Fruit fly (Drosophila melanogaster): Measurements from ENCODE around the gene MEP-1.

The MEP-1 gene

dm6 chr3L:2629964-2630363 is 1.6 kb upstream of the MEP-1 start, which contains the start of gene Pxn:
Gene Pxn (minus strand): TSS chr3L:2630064.
- no peak for TF ChIP-seq CG16779 (tag; optimal IDR thresholded peaks at IDR 0.05)
- peak; percentile 5 for TF ChIP-seq Eip78C (GFP tag)

dm6 chr3L:2632048-2632762 is 690 bp downstream of the MEP-1 start:
- TF ChIP-seq CG8319 (GFP tag; optimal IDR thresholded peaks at IDR 0.05) (no peak), Sox14 (GFP tag; optimal IDR thresholded peaks at IDR 0.05) (peak; percentile 84), CG3919 (GFP tag; optimal IDR thresholded peaks at IDR 0.05) (no peak), Hr39 (GFP tag; optimal IDR thresholded peaks at IDR 0.05) (no peak), CG10631 (GFP tag; optimal IDR thresholded peaks at IDR 0.05) (no peak), Eip75B (GFP tag; optimal IDR thresholded peaks at IDR 0.05) (no peak), Eip93F (GFP tag; optimal IDR thresholded peaks at IDR 0.05) (no peak), CG6808 (GFP tag; optimal IDR thresholded peaks at IDR 0.05) (no peak), salr (GFP tag; optimal IDR thresholded peaks at IDR 0.05) (no peak), CG9139 (GFP tag; optimal IDR thresholded peaks at IDR 0.05) (peak; percentile 3), Eip78C (GFP tag) (peak; percentile 36), CG11294 (GFP tag; IDR thresholded peaks at IDR 0.05) (no peak), CG4318 (GFP tag; optimal IDR thresholded peaks at IDR 0.05) (no peak)

dm6 chr3L:2632763-2633100 is 1.2 kb downstream of the MEP-1 start:
- TF ChIP-seq Sox14 (GFP tag; optimal IDR thresholded peaks at IDR 0.05) (no peak), Hr39 (GFP tag; optimal IDR thresholded peaks at IDR 0.05) (no peak), CG3919 (GFP tag; optimal IDR thresholded peaks at IDR 0.05) (peak; percentile 15), Ets96B (tag; optimal IDR thresholded peaks at IDR 0.05) (no peak), CG6163 (GFP tag; IDR thresholded peaks at IDR 0.05) (peak; percentile 72), CG4318 (GFP tag; optimal IDR thresholded peaks at IDR 0.05) (no peak), CG32006 (GFP tag; optimal IDR thresholded peaks at IDR 0.05) (no peak), Blimp-1 (GFP tag; optimal IDR thresholded peaks at IDR 0.05) (no peak), fkh (GFP tag; optimal IDR thresholded peaks at IDR 0.05) (no peak), eg (GFP tag; IDR thresholded peaks at IDR 0.05) (0 out of 3 replicates have a peak, but pooled peaks have one; percentile 26), CG6808 (GFP tag; optimal IDR thresholded peaks at IDR 0.05) (no peak), Eip78C (GFP tag) (no peak), net (GFP tag; optimal IDR thresholded peaks at IDR 0.05) (peak; percentile 12), lz (GFP tag; optimal IDR thresholded peaks at IDR 0.05) (no peak), fd59A (GFP tag; optimal IDR thresholded peaks at IDR 0.05) (no peak), CG1621 (tag; optimal IDR thresholded peaks at IDR 0.05) (peak; percentile 9), CG15336 (GFP tag; IDR thresholded peaks at IDR 0.05) (peak; percentile 45; the same call in 1 of the 2 replicates), Sox102F (GFP tag; optimal IDR thresholded peaks at IDR 0.05) (no peak), CG3032 (tag; optimal IDR thresholded peaks at IDR 0.05) (no peak), topi (GFP tag; optimal IDR thresholded peaks at IDR 0.05) (no peak), dac (GFP tag; optimal IDR thresholded peaks at IDR 0.05) (no peak), CG34406 (GFP tag; optimal IDR thresholded peaks at IDR 0.05) (no peak), svp (GFP tag) (no peak), acj6 (GFP tag; optimal IDR thresholded peaks at IDR 0.05) (no peak), Smox (GFP tag; optimal IDR thresholded peaks at IDR 0.05) (no peak), CG6276 (GFP tag; optimal IDR thresholded peaks at IDR 0.05) (no peak), Eip93F (GFP tag; optimal IDR thresholded peaks at IDR 0.05) (no peak)

dm6 chr3L:2634929-2635799 is 3.6 kb downstream of the MEP-1 start:
- peak; percentile 63 for TF ChIP-seq CG6792 (GFP tag; optimal IDR thresholded peaks at IDR 0.05)
- TF ChIP-seq net (GFP tag; optimal IDR thresholded peaks at IDR 0.05): peak; percentile 80
- TF ChIP-seq CG1621 (tag; optimal IDR thresholded peaks at IDR 0.05): peak; percentile 68
- TF ChIP-seq CG4318 (GFP tag; optimal IDR thresholded peaks at IDR 0.05): no peak
- TF ChIP-seq Ets21C (GFP tag; optimal IDR thresholded peaks at IDR 0.05): peak; percentile 68
- TF ChIP-seq CG34406 (GFP tag; optimal IDR thresholded peaks at IDR 0.05): peak; percentile 78
- TF ChIP-seq fd85E (GFP tag; optimal IDR thresholded peaks at IDR 0.05): peak; percentile 64
- peak; percentile 87 for TF ChIP-seq topi (GFP tag; optimal IDR thresholded peaks at IDR 0.05)
- TF ChIP-seq salr (GFP tag; optimal IDR thresholded peaks at IDR 0.05): peak; percentile 59 to 67
- peak; percentile 83 for TF ChIP-seq CG3919 (GFP tag; optimal IDR thresholded peaks at IDR 0.05)
- peak; percentile 60 for TF ChIP-seq dac (GFP tag; optimal IDR thresholded peaks at IDR 0.05)
- no peak for TF ChIP-seq CG8119 (GFP tag; IDR thresholded peaks at IDR 0.05)
- peak; percentile 52 for TF ChIP-seq fd59A (GFP tag; optimal IDR thresholded peaks at IDR 0.05)
- peak; percentile 77 for TF ChIP-seq pdm3 (GFP tag; optimal IDR thresholded peaks at IDR 0.05)
- peak; percentile 77 for TF ChIP-seq cyc (GFP tag; optimal IDR thresholded peaks at IDR 0.05)
- peak; percentile 38 for TF ChIP-seq CG10631 (GFP tag; optimal IDR thresholded peaks at IDR 0.05)
- peak; percentile 94 for TF ChIP-seq Eip78C (GFP tag)
- peak; percentile 59 for TF ChIP-seq CG10669 (GFP tag; optimal IDR thresholded peaks at IDR 0.05)
- peak; percentile 34 for TF ChIP-seq CG32006 (GFP tag; optimal IDR thresholded peaks at IDR 0.05)
- TF ChIP-seq spab (GFP tag; optimal IDR thresholded peaks at IDR 0.05): peak; percentile 16
